Fruit fly (Drosophila melanogaster): ENCODE data around the gene mnd.

The mnd gene

dm6 chr3L:14967691-14968538 is 17.0 kb upstream of the mnd start:
- TF ChIP-seq Abd-B (GFP tag; optimal IDR thresholded peaks at IDR 0.05) = no peak
- TF ChIP-seq foxo (GFP tag; optimal IDR thresholded peaks at IDR 0.05) = no peak
- no peak for TF ChIP-seq HLH106 (tag; optimal IDR thresholded peaks at IDR 0.05)
- no peak for TF ChIP-seq CG32264 (GFP tag; optimal IDR thresholded peaks at IDR 0.05)
- no peak for TF ChIP-seq Dfd (GFP tag; optimal IDR thresholded peaks at IDR 0.05)
- no peak for TF ChIP-seq dl (GFP tag; optimal IDR thresholded peaks at IDR 0.05; ENCODE audit: insufficient read depth in 1 of 2, partially characterized antibody in 2 of 2)
- TF ChIP-seq Hr78 (GFP tag; optimal IDR thresholded peaks at IDR 0.05) = no peak
- no peak for TF ChIP-seq ey (GFP tag; optimal IDR thresholded peaks at IDR 0.05)
- no peak for TF ChIP-seq dmrt93B (GFP tag; optimal IDR thresholded peaks at IDR 0.05)

dm6 chr3L:14968553-14968952 is 16.3 kb upstream of the mnd start:
- TF ChIP-seq ey (GFP tag; optimal IDR thresholded peaks at IDR 0.05) (no peak), dl (GFP tag; optimal IDR thresholded peaks at IDR 0.05; ENCODE audit: insufficient read depth in 1 of 2, partially characterized antibody in 2 of 2) (no peak), OdsH (GFP tag; optimal IDR thresholded peaks at IDR 0.05) (no peak)

- TF ChIP-seq sage (GFP tag; optimal IDR thresholded peaks at IDR 0.05) (no peak), Dif (GFP tag; optimal IDR thresholded peaks at IDR 0.05; ENCODE audit: partially characterized antibody) (peak; percentile 56), Hr83 (GFP tag; optimal IDR thresholded peaks at IDR 0.05; ENCODE audit: poor library complexity, severe bottlenecking) (no peak), dmrt93B (GFP tag; optimal IDR thresholded peaks at IDR 0.05) (no peak), h (GFP tag; optimal IDR thresholded peaks at IDR 0.05) (peak; percentile 26), fru (GFP tag; optimal IDR thresholded peaks at IDR 0.05) (peak; percentile 25), CG9705 (GFP tag; optimal IDR thresholded peaks at IDR 0.05) (no peak), woc (GFP tag; optimal IDR thresholded peaks at IDR 0.05) (peak; percentile 16), Hnf4 (GFP tag; optimal IDR thresholded peaks at IDR 0.05) (peak; percentile 14), Vsx2 (GFP tag; optimal IDR thresholded peaks at IDR 0.05; ENCODE audit: partially characterized antibody) (peak; percentile 56), pan (optimal IDR thresholded peaks at IDR 0.05) (no peak), dl (GFP tag; optimal IDR thresholded peaks at IDR 0.05; ENCODE audit: insufficient read depth in 1 of 2, partially characterized antibody in 2 of 2) (peak in 1 of 2 experiments; percentile 59)
These were observed 15.7 kb upstream of the mnd start, which contains the start of gene Tom for dm6 chr3L:14969171-14969570. TSS of gene Tom (plus strand) at chr3L:14969344.

- TF ChIP-seq usp (GFP tag; optimal IDR thresholded peaks at IDR 0.05) = no peak
- TF ChIP-seq foxo (GFP tag; optimal IDR thresholded peaks at IDR 0.05) = no peak
- TF ChIP-seq N (GFP tag; optimal IDR thresholded peaks at IDR 0.05) = no peak
- TF ChIP-seq OdsH (GFP tag; optimal IDR thresholded peaks at IDR 0.05) = no peak
- no peak for TF ChIP-seq Vsx2 (GFP tag; optimal IDR thresholded peaks at IDR 0.05; ENCODE audit: partially characterized antibody)
- TF ChIP-seq Rel (GFP tag; optimal IDR thresholded peaks at IDR 0.05) = no peak
- no peak for TF ChIP-seq Rel (tag; optimal IDR thresholded peaks at IDR 0.05)
- TF ChIP-seq dsf (GFP tag; optimal IDR thresholded peaks at IDR 0.05; ENCODE audit: borderline replicate concordance) = no peak
- TF ChIP-seq CG32264 (GFP tag; optimal IDR thresholded peaks at IDR 0.05) = no peak
- no peak for TF ChIP-seq tai (GFP tag; optimal IDR thresholded peaks at IDR 0.05)
- TF ChIP-seq rgr (GFP tag; optimal IDR thresholded peaks at IDR 0.05) = no peak
- TF ChIP-seq CG9705 (GFP tag; optimal IDR thresholded peaks at IDR 0.05) = no peak
These were observed 14.7 kb upstream of the mnd start for dm6 chr3L:14970213-14970612.

dm6 chr3L:14971893-14972624 is 12.8 kb upstream of the mnd start:
- TF ChIP-seq GATAd (GFP tag; optimal IDR thresholded peaks at IDR 0.05) (no peak), sage (GFP tag; optimal IDR thresholded peaks at IDR 0.05) (no peak), fru (GFP tag; optimal IDR thresholded peaks at IDR 0.05) (peak; percentile 37), Mio (GFP tag; optimal IDR thresholded peaks at IDR 0.05) (no peak), Hr78 (GFP tag; optimal IDR thresholded peaks at IDR 0.05) (no peak), sv (GFP tag; optimal IDR thresholded peaks at IDR 0.05) (no peak), CG32264 (GFP tag; optimal IDR thresholded peaks at IDR 0.05) (no peak), Abd-B (GFP tag; optimal IDR thresholded peaks at IDR 0.05) (no peak), Rel (GFP tag; optimal IDR thresholded peaks at IDR 0.05) (no peak), Rel (tag; optimal IDR thresholded peaks at IDR 0.05) (no peak), pan (optimal IDR thresholded peaks at IDR 0.05) (no peak), br (GFP tag; optimal IDR thresholded peaks at IDR 0.05) (peak; percentile 35), Vsx2 (GFP tag; optimal IDR thresholded peaks at IDR 0.05; ENCODE audit: partially characterized antibody) (no peak), Dfd (GFP tag; optimal IDR thresholded peaks at IDR 0.05) (no peak), CG9705 (GFP tag; optimal IDR thresholded peaks at IDR 0.05) (no peak), Myc (optimal IDR thresholded peaks at IDR 0.05) (no peak), Hnf4 (GFP tag; optimal IDR thresholded peaks at IDR 0.05) (peak; percentile 14), h (GFP tag; optimal IDR thresholded peaks at IDR 0.05) (peak; percentile 32), CrebA (GFP tag; optimal IDR thresholded peaks at IDR 0.05; ENCODE audit: borderline replicate concordance) (no peak), dsf (GFP tag; optimal IDR thresholded peaks at IDR 0.05; ENCODE audit: borderline replicate concordance) (no peak), psq (GFP tag; optimal IDR thresholded peaks at IDR 0.05) (peak; percentile 10), OdsH (GFP tag; optimal IDR thresholded peaks at IDR 0.05) (peak; percentile 18), Dif (GFP tag; optimal IDR thresholded peaks at IDR 0.05; ENCODE audit: partially characterized antibody) (no peak), usp (GFP tag; optimal IDR thresholded peaks at IDR 0.05) (no peak), ey (GFP tag; optimal IDR thresholded peaks at IDR 0.05) (peak; percentile 11), rgr (GFP tag; optimal IDR thresholded peaks at IDR 0.05) (peak; percentile 28), N (GFP tag; optimal IDR thresholded peaks at IDR 0.05) (no peak), Jra (GFP tag; optimal IDR thresholded peaks at IDR 0.05) (no peak)
